Fruit fly (Drosophila melanogaster): ENCODE results near the gene CG10068.

Gene CG10068

dm6 chr3R:7108589-7109312, 19.1 kb downstream of the CG10068 start (continued):
- peak; percentile 73 to 99 for TF ChIP-seq salr (GFP tag; optimal IDR thresholded peaks at IDR 0.05)
- peak; percentile 88 for TF ChIP-seq CG11902 (GFP tag; optimal IDR thresholded peaks at IDR 0.05)
- peak; percentile 96 for TF ChIP-seq Ets96B (tag; optimal IDR thresholded peaks at IDR 0.05)
- TF ChIP-seq Hr39 (GFP tag; optimal IDR thresholded peaks at IDR 0.05): peak; percentile 97
- peak; percentile 74 for TF ChIP-seq dac (GFP tag; optimal IDR thresholded peaks at IDR 0.05)
- peak; percentile 94 for TF ChIP-seq Blimp-1 (GFP tag; optimal IDR thresholded peaks at IDR 0.05)
- peak; percentile 100 for TF ChIP-seq Eip78C (GFP tag)
- TF ChIP-seq Met (GFP tag; optimal IDR thresholded peaks at IDR 0.05): peak; percentile 98
- peak; percentile 99 for TF ChIP-seq Hr4 (GFP tag; optimal IDR thresholded peaks at IDR 0.05)
- TF ChIP-seq CG10631 (GFP tag; optimal IDR thresholded peaks at IDR 0.05): peak; percentile 97
- peak; percentile 84 for TF ChIP-seq CG6854 (GFP tag; optimal IDR thresholded peaks at IDR 0.05)
- peak; percentile 98 for TF ChIP-seq OdsH (GFP tag; optimal IDR thresholded peaks at IDR 0.05)
- no peak for TF ChIP-seq CG11294 (GFP tag; IDR thresholded peaks at IDR 0.05)
- peak; percentile 98 for TF ChIP-seq CG32006 (GFP tag; optimal IDR thresholded peaks at IDR 0.05)
- peak; percentile 82 for TF ChIP-seq Hr38 (GFP tag; optimal IDR thresholded peaks at IDR 0.05)
- TF ChIP-seq achi (GFP tag; optimal IDR thresholded peaks at IDR 0.05): peak; percentile 96
- TF ChIP-seq Sox14 (GFP tag; optimal IDR thresholded peaks at IDR 0.05): peak; percentile 97
- peak; percentile 83 to 85 for TF ChIP-seq ss (GFP tag; optimal IDR thresholded peaks at IDR 0.05)
- TF ChIP-seq fd85E (GFP tag; optimal IDR thresholded peaks at IDR 0.05): peak; percentile 85
- peak; percentile 96 for TF ChIP-seq Eip75B (GFP tag; optimal IDR thresholded peaks at IDR 0.05)
- peak; percentile 98 for TF ChIP-seq CG31627 (GFP tag; optimal IDR thresholded peaks at IDR 0.05)
- TF ChIP-seq CG8632 (GFP tag; optimal IDR thresholded peaks at IDR 0.05): peak; percentile 95
- no peak for TF ChIP-seq eg (GFP tag; IDR thresholded peaks at IDR 0.05)
- TF ChIP-seq acj6 (GFP tag; optimal IDR thresholded peaks at IDR 0.05): peak; percentile 96
- TF ChIP-seq CG34406 (GFP tag; optimal IDR thresholded peaks at IDR 0.05): peak; percentile 96
- peak; percentile 96 for TF ChIP-seq net (GFP tag; optimal IDR thresholded peaks at IDR 0.05)
- peak; percentile 92 for TF ChIP-seq CG10669 (GFP tag; optimal IDR thresholded peaks at IDR 0.05)
- TF ChIP-seq fd59A (GFP tag; optimal IDR thresholded peaks at IDR 0.05): peak; percentile 93
- peak; percentile 92 for TF ChIP-seq CG8319 (GFP tag; optimal IDR thresholded peaks at IDR 0.05)
- peak; percentile 96 for TF ChIP-seq CG6276 (GFP tag; optimal IDR thresholded peaks at IDR 0.05)
- peak; percentile 77 for TF ChIP-seq CG16779 (tag; optimal IDR thresholded peaks at IDR 0.05)
- TF ChIP-seq CG15336 (GFP tag; IDR thresholded peaks at IDR 0.05): no peak
- TF ChIP-seq CG3919 (GFP tag; optimal IDR thresholded peaks at IDR 0.05): peak; percentile 97
- peak; percentile 97 for TF ChIP-seq lz (GFP tag; optimal IDR thresholded peaks at IDR 0.05)
- TF ChIP-seq Sox15 (GFP tag; optimal IDR thresholded peaks at IDR 0.05): peak; percentile 90
- TF ChIP-seq pdm3 (GFP tag; optimal IDR thresholded peaks at IDR 0.05): peak; percentile 97

dm6 chr3R:7107713-7108588, 19.9 kb downstream of the CG10068 start:
- TF ChIP-seq CG32006 (GFP tag; optimal IDR thresholded peaks at IDR 0.05) (no peak), CG6808 (GFP tag; optimal IDR thresholded peaks at IDR 0.05) (no peak), Eip93F (GFP tag; optimal IDR thresholded peaks at IDR 0.05) (no peak), Met (GFP tag; optimal IDR thresholded peaks at IDR 0.05) (peak; percentile 7), dsx (GFP tag; optimal IDR thresholded peaks at IDR 0.05; ENCODE audit: poor library complexity, severe bottlenecking) (peak; percentile 80), Sox102F (GFP tag; optimal IDR thresholded peaks at IDR 0.05) (no peak), acj6 (GFP tag; optimal IDR thresholded peaks at IDR 0.05) (no peak), fd59A (GFP tag; optimal IDR thresholded peaks at IDR 0.05) (no peak), CG6276 (GFP tag; optimal IDR thresholded peaks at IDR 0.05) (peak; percentile 11), Hr38 (GFP tag; optimal IDR thresholded peaks at IDR 0.05) (no peak), Eip75B (GFP tag; optimal IDR thresholded peaks at IDR 0.05) (no peak), CG11902 (GFP tag; optimal IDR thresholded peaks at IDR 0.05) (no peak), Ets96B (tag; optimal IDR thresholded peaks at IDR 0.05) (peak; percentile 12), CG8119 (GFP tag; IDR thresholded peaks at IDR 0.05) (no peak), CG3919 (GFP tag; optimal IDR thresholded peaks at IDR 0.05) (no peak), CG6163 (GFP tag; IDR thresholded peaks at IDR 0.05) (no peak), CG4318 (GFP tag; optimal IDR thresholded peaks at IDR 0.05) (no peak), cyc (GFP tag; optimal IDR thresholded peaks at IDR 0.05) (no peak), Gug (GFP tag; IDR thresholded peaks at IDR 0.05) (no peak), OdsH (GFP tag; optimal IDR thresholded peaks at IDR 0.05) (no peak), pdm3 (GFP tag; optimal IDR thresholded peaks at IDR 0.05) (no peak), CG8319 (GFP tag; optimal IDR thresholded peaks at IDR 0.05) (no peak), Sox15 (GFP tag; optimal IDR thresholded peaks at IDR 0.05) (no peak), dac (GFP tag; optimal IDR thresholded peaks at IDR 0.05) (no peak), Sox14 (GFP tag; optimal IDR thresholded peaks at IDR 0.05) (no peak), CG7368 (GFP tag; optimal IDR thresholded peaks at IDR 0.05) (no peak)
